Fruit fly (Drosophila melanogaster): Measurements from ENCODE around the gene RPA2.

Gene RPA2

DNA sequence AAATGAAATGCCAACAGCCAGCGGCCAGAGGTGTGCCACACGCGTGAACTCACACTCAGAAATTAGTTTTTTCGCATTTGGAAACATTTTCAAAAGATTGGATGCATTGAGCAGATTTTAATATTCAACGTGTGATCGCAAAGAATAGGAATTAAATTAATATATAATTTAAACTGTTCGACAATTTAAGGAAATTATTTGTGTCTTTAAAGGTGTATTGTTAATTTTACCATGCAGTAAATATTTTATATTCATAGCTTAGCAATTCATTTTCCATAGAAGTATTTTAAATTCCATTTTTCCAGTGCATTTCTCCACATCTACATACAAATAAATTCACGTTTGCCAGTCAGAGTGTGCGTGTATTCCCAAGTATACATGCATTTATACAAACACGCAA lies 13.7 kb upstream of the RPA2 start (continued):
- no peak for TF ChIP-seq Ets65A (GFP tag)
- no peak for TF ChIP-seq CG34224 (GFP tag; IDR thresholded peaks at IDR 0.05; ENCODE audit: partially characterized antibody)
- TF ChIP-seq wor (GFP tag; IDR thresholded peaks at IDR 0.05) = 0 out of 2 replicates have a peak, but pooled peaks have one; percentile 26
- TF ChIP-seq ro (GFP tag; IDR thresholded peaks at IDR 0.05) = no peak
- TF ChIP-seq HLH3B (GFP tag; IDR thresholded peaks at IDR 0.05) = peak; percentile 59
- peak; percentile 61; the same call in 2 of the 3 replicates for TF ChIP-seq zfh1 (GFP tag; IDR thresholded peaks at IDR 0.05)
- TF ChIP-seq Dek (tag; optimal IDR thresholded peaks at IDR 0.05) = no peak
- no peak for TF ChIP-seq Meics (GFP tag; optimal IDR thresholded peaks at IDR 0.05)
- TF ChIP-seq Ravus (GFP tag; IDR thresholded peaks at IDR 0.05) = no peak
- no peak for TF ChIP-seq lab (GFP tag; optimal IDR thresholded peaks at IDR 0.05)
- TF ChIP-seq otp (GFP tag; IDR thresholded peaks at IDR 0.05) = no peak
- TF ChIP-seq CG7839 (tag; optimal IDR thresholded peaks at IDR 0.05) = peak; percentile 1
- no peak for TF ChIP-seq crol (GFP tag; IDR thresholded peaks at IDR 0.05)
- TF ChIP-seq CG13296 (GFP tag; optimal IDR thresholded peaks at IDR 0.05) = no peak
- no peak for TF ChIP-seq D (optimal IDR thresholded peaks at IDR 0.05)
- peak; percentile 33 for TF ChIP-seq D (GFP tag; optimal IDR thresholded peaks at IDR 0.05)
- TF ChIP-seq sens-2 (GFP tag; IDR thresholded peaks at IDR 0.05) = no peak
- TF ChIP-seq CG9876 (GFP tag; optimal IDR thresholded peaks at IDR 0.05) = no peak
- peak; percentile 35; the same call in 1 of the 3 replicates for TF ChIP-seq Aef1 (GFP tag; IDR thresholded peaks at IDR 0.05)
- peak; percentile 45 for TF ChIP-seq CG10267 (tag; optimal IDR thresholded peaks at IDR 0.05)
- no peak for TF ChIP-seq nau (GFP tag; optimal IDR thresholded peaks at IDR 0.05)
- TF ChIP-seq Eip74EF (GFP tag; optimal IDR thresholded peaks at IDR 0.05) = no peak
- no peak for TF ChIP-seq Usf (GFP tag; optimal IDR thresholded peaks at IDR 0.05)
- no peak for TF ChIP-seq emc (GFP tag; optimal IDR thresholded peaks at IDR 0.05)

DNA sequence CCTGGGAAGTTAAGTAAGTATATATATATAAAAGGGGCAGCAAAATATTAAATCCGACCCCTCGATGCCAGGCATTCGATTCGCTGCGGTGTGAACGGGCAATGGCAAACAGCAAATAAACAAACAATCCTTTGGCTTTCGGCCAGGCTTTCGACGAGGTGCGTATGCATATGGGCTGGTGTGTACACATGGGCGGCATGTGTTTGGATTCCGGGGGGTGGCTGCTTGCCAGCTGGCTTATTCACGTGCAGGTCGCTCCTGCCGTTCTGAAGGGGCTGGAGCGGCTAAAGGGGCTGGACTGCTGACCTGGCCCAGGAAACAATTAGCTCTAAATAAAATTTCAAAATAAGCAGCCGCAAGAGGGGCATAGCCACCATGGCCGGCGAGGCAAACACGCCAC lies 11.4 kb upstream of the RPA2 start:
- TF ChIP-seq CG4730 (GFP tag; IDR thresholded peaks at IDR 0.05) (no peak), twi (tag; optimal IDR thresholded peaks at IDR 0.05) (peak; percentile 66), eve (GFP tag; optimal IDR thresholded peaks at IDR 0.05) (no peak)

DNA sequence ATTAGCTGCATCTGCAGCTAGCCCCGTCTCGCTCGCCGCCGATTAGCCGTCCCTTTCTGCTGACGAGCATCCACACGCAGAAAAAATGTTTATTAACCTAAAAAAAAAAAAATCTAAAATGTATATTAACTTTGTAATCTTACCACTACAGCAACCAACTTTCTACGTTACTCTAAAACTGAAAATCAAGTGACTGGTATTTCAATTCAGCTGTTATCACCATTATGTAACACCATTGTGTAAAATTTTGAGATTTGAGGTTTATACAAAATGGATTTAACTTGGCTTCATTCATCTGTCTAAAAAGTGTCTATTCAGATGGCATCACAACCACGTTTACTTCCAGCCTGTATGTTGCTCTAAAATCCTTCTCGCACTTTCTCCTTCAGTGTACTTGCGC lies 10.5 kb upstream of the RPA2 start:
- TF ChIP-seq CG1233 (GFP tag; optimal IDR thresholded peaks at IDR 0.05) = no peak
- TF ChIP-seq CG18262 (tag; optimal IDR thresholded peaks at IDR 0.05) = peak; percentile 57
- peak; percentile 26 for TF ChIP-seq CG7556 (GFP tag; optimal IDR thresholded peaks at IDR 0.05)
- TF ChIP-seq CG2712 (tag; optimal IDR thresholded peaks at IDR 0.05) = peak; percentile 48
- TF ChIP-seq Hsf (GFP tag; optimal IDR thresholded peaks at IDR 0.05) = peak; percentile 23
- peak; percentile 4 for TF ChIP-seq CG11504 (tag; optimal IDR thresholded peaks at IDR 0.05)
- TF ChIP-seq CG9727 (GFP tag; optimal IDR thresholded peaks at IDR 0.05) = peak; percentile 28
- TF ChIP-seq CG4707 (GFP tag; optimal IDR thresholded peaks at IDR 0.05) = no peak
- peak; percentile 36 for TF ChIP-seq CG8388 (GFP tag; optimal IDR thresholded peaks at IDR 0.05)
- no peak for TF ChIP-seq CG10959 (GFP tag; IDR thresholded peaks at IDR 0.05)
- no peak for TF ChIP-seq Dek (tag; optimal IDR thresholded peaks at IDR 0.05)
- no peak for TF ChIP-seq Hr39 (optimal IDR thresholded peaks at IDR 0.05)
- TF ChIP-seq CG10267 (tag; optimal IDR thresholded peaks at IDR 0.05) = peak; percentile 21
- peak; percentile 4 for TF ChIP-seq gsb-n (tag; optimal IDR thresholded peaks at IDR 0.05)
- peak; percentile 56 for TF ChIP-seq CG14710 (tag; optimal IDR thresholded peaks at IDR 0.05)
- TF ChIP-seq CG4730 (GFP tag; IDR thresholded peaks at IDR 0.05) = no peak
- TF ChIP-seq CG10979 (tag; optimal IDR thresholded peaks at IDR 0.05) = peak; percentile 69
- TF ChIP-seq Hr3 (GFP tag; optimal IDR thresholded peaks at IDR 0.05) = peak; percentile 24
- TF ChIP-seq dmrt99B (tag; optimal IDR thresholded peaks at IDR 0.05) = peak; percentile 38
- no peak for TF ChIP-seq Opbp (GFP tag; IDR thresholded peaks at IDR 0.05; ENCODE audit: partially characterized antibody)
- TF ChIP-seq CG4360 (GFP tag; IDR thresholded peaks at IDR 0.05) = no peak
- peak; percentile 2 for TF ChIP-seq CG15601 (tag; optimal IDR thresholded peaks at IDR 0.05)
- TF ChIP-seq CG12071 (GFP tag; optimal IDR thresholded peaks at IDR 0.05) = no peak
- TF ChIP-seq HmgZ (tag; optimal IDR thresholded peaks at IDR 0.05) = no peak
- peak; percentile 44 for TF ChIP-seq phol (tag; optimal IDR thresholded peaks at IDR 0.05)
